Fruit fly (Drosophila melanogaster): ENCODE data around the gene Mgat4a.

- TF ChIP-seq foxo (GFP tag; optimal IDR thresholded peaks at IDR 0.05) (peak in 1 of 2 experiments; percentile 63), h (GFP tag; optimal IDR thresholded peaks at IDR 0.05) (peak; percentile 75), pan (optimal IDR thresholded peaks at IDR 0.05) (no peak), brk (GFP tag; optimal IDR thresholded peaks at IDR 0.05) (peak; percentile 48), rgr (GFP tag; optimal IDR thresholded peaks at IDR 0.05) (peak; percentile 68), Dfd (GFP tag; optimal IDR thresholded peaks at IDR 0.05) (peak; percentile 48), ey (GFP tag; optimal IDR thresholded peaks at IDR 0.05) (peak; percentile 70), Hr83 (GFP tag; optimal IDR thresholded peaks at IDR 0.05; ENCODE audit: poor library complexity, severe bottlenecking) (no peak), Myc (optimal IDR thresholded peaks at IDR 0.05) (no peak), sage (GFP tag; optimal IDR thresholded peaks at IDR 0.05) (peak; percentile 1), usp (GFP tag; optimal IDR thresholded peaks at IDR 0.05) (no peak), CG9705 (GFP tag; optimal IDR thresholded peaks at IDR 0.05) (peak; percentile 27), psq (GFP tag; optimal IDR thresholded peaks at IDR 0.05) (peak; percentile 62), fru (GFP tag; optimal IDR thresholded peaks at IDR 0.05) (peak; percentile 75)
Measured at dm6 chr3L:14784949-14785408, 23.2 kb downstream of the Mgat4a start.
